Worm (Caenorhabditis elegans) whole organism, mixed stage, embryonic: Measurements from ENCODE around the gene F46B6.2.

Experiments used
- M03D4.4 ChIP-seq: sonication (generic microtip); optimal IDR thresholded peaks from 2 replicates; lab custom pipeline; 2017; ENCODE audit warnings: mild to moderate bottlenecking, missing genetic modification characterization, missing compliant biosample characterization
- bed-3 ChIP-seq: fragments of 200-800 bp; sonication (Bioruptor generic); optimal IDR thresholded peaks from 3 replicates; lab custom pipeline; 2018; ENCODE audit warnings: mild to moderate bottlenecking, missing genetic modification characterization, moderate library complexity, missing compliant biosample characterization
- blmp-1 ChIP-seq: fragments of 150-350 bp; optimal IDR thresholded peaks from 2 replicates; lab custom pipeline; 2014; ENCODE audit warnings: missing biosample characterization, missing genetic modification characterization
- ceh-39 ChIP-seq: fragments of 150-350 bp; optimal IDR thresholded peaks from 2 replicates; lab custom pipeline; 2014; ENCODE audit warnings: missing biosample characterization, missing genetic modification characterization
- ceh-43 ChIP-seq: fragments of 200-800 bp; sonication (Bioruptor generic); optimal IDR thresholded peaks from 2 replicates; lab custom pipeline; 2018; ENCODE audit warnings: mild to moderate bottlenecking, missing genetic modification characterization, moderate library complexity, missing compliant biosample characterization
- ceh-83 ChIP-seq: fragments of 200-800 bp; sonication (Bioruptor generic); optimal IDR thresholded peaks from 2 replicates; lab custom pipeline; 2018; ENCODE audit warnings: mild to moderate bottlenecking, missing genetic modification characterization, missing compliant biosample characterization
- ces-1 ChIP-seq: fragments of 150-350 bp; optimal IDR thresholded peaks from 2 replicates; lab custom pipeline; 2014; ENCODE audit warnings: missing biosample characterization, missing genetic modification reagents, missing genetic modification characterization
- cnd-1 ChIP-seq: fragments of 200-800 bp; sonication (Bioruptor generic); optimal IDR thresholded peaks from 2 replicates; lab custom pipeline; 2018; ENCODE audit warnings: mild to moderate bottlenecking, missing genetic modification characterization, missing compliant biosample characterization
- drap-1 ChIP-seq: fragments of 200-800 bp; sonication (Bioruptor generic); optimal IDR thresholded peaks from 3 replicates; lab custom pipeline; 2018; ENCODE audit warnings: mild to moderate bottlenecking, missing genetic modification characterization, missing compliant biosample characterization
- elt-1 ChIP-seq: sonication (generic microtip); optimal IDR thresholded peaks from 2 replicates; lab custom pipeline; 2017; ENCODE audit warnings: missing genetic modification characterization, mild to moderate bottlenecking, missing compliant biosample characterization, antibody characterized with exemption, moderate library complexity, borderline replicate concordance; ENCODE audit not compliant: insufficient read depth
- elt-3 ChIP-seq: fragments of 150-350 bp; optimal IDR thresholded peaks from 2 replicates; lab custom pipeline; 2014; ENCODE audit warnings: missing biosample characterization, missing genetic modification characterization
- flh-1 ChIP-seq: fragments of 200-800 bp; sonication (Bioruptor generic); optimal IDR thresholded peaks from 2 replicates; lab custom pipeline; 2018; ENCODE audit warnings: mild to moderate bottlenecking, missing genetic modification characterization, moderate library complexity, missing compliant biosample characterization
- ham-2 ChIP-seq: fragments of 200-800 bp; sonication (Bioruptor generic); optimal IDR thresholded peaks from 2 replicates; lab custom pipeline; 2018; ENCODE audit warnings: mild to moderate bottlenecking, missing genetic modification characterization, missing compliant biosample characterization
- hlh-1 ChIP-seq: fragments of 150-350 bp; optimal IDR thresholded peaks from 2 replicates; lab custom pipeline; 2014; ENCODE audit warnings: missing biosample characterization, missing genetic modification reagents, missing genetic modification characterization
- lin-13 ChIP-seq: fragments of 150-350 bp; optimal IDR thresholded peaks from 2 replicates; lab custom pipeline; 2014; ENCODE audit warnings: missing biosample characterization, missing genetic modification characterization
- lin-32 ChIP-seq: fragments of 200-800 bp; sonication (Bioruptor generic); optimal IDR thresholded peaks from 2 replicates; lab custom pipeline; 2018; ENCODE audit warnings: mild to moderate bottlenecking, missing genetic modification characterization, missing compliant biosample characterization
- lsy-2 ChIP-seq: fragments of 150-350 bp; optimal IDR thresholded peaks from 2 replicates; lab custom pipeline; 2014; ENCODE audit warnings: missing biosample characterization, missing genetic modification characterization
- mab-5 ChIP-seq: fragments of 150-350 bp; optimal IDR thresholded peaks from 2 replicates; lab custom pipeline; 2014; ENCODE audit warnings: missing biosample characterization, missing genetic modification characterization
- mep-1 ChIP-seq: fragments of 150-350 bp; optimal IDR thresholded peaks from 2 replicates; lab custom pipeline; 2017; ENCODE audit warnings: missing biosample characterization, missing genetic modification reagents, missing genetic modification characterization, inconsistent platforms
- mls-2 ChIP-seq: sonication (generic microtip); optimal IDR thresholded peaks from 2 replicates; lab custom pipeline; 2016; ENCODE audit warnings: mild to moderate bottlenecking, missing genetic modification characterization, moderate library complexity, missing compliant biosample characterization
- nhr-12 ChIP-seq: fragments of 150-350 bp; optimal IDR thresholded peaks from 2 replicates; lab custom pipeline; 2014; ENCODE audit warnings: missing biosample characterization, missing genetic modification characterization
- nhr-2 ChIP-seq: fragments of 150-350 bp; optimal IDR thresholded peaks from 2 replicates; lab custom pipeline; 2014; ENCODE audit warnings: missing biosample characterization, missing genetic modification characterization
- nhr-237 ChIP-seq: fragments of 150-350 bp; optimal IDR thresholded peaks from 2 replicates; lab custom pipeline; 2014; ENCODE audit warnings: missing biosample characterization, missing genetic modification characterization
- nhr-28 ChIP-seq: fragments of 150-350 bp; optimal IDR thresholded peaks from 2 replicates; lab custom pipeline; 2014; ENCODE audit warnings: missing biosample characterization, missing genetic modification characterization
- nhr-76 ChIP-seq: sonication (generic microtip); optimal IDR thresholded peaks from 2 replicates; lab custom pipeline; 2017; ENCODE audit warnings: missing biosample characterization, missing genetic modification characterization
- pha-4 ChIP-seq: fragments of 150-350 bp; optimal IDR thresholded peaks from 2 replicates; lab custom pipeline; 2018; ENCODE audit warnings: missing biosample characterization, missing genetic modification reagents, missing genetic modification characterization
- sem-2 ChIP-seq: fragments of 200-800 bp; sonication (Bioruptor generic); optimal IDR thresholded peaks from 2 replicates; lab custom pipeline; 2018; ENCODE audit warnings: mild to moderate bottlenecking, missing genetic modification characterization, missing compliant biosample characterization
- snpc-4 ChIP-seq: fragments of 150-350 bp; optimal IDR thresholded peaks from 2 replicates; lab custom pipeline; 2014; ENCODE audit warnings: missing biosample characterization, missing genetic modification characterization
- sptf-1 ChIP-seq: sonication (generic microtip); optimal IDR thresholded peaks from 2 replicates; lab custom pipeline; 2017; ENCODE audit warnings: mild to moderate bottlenecking, missing genetic modification characterization, moderate library complexity, missing compliant biosample characterization
- tbx-8 ChIP-seq: fragments of 200-800 bp; sonication (Bioruptor generic); optimal IDR thresholded peaks from 2 replicates; lab custom pipeline; 2018; ENCODE audit warnings: mild to moderate bottlenecking, missing genetic modification characterization, moderate library complexity, missing compliant biosample characterization
- unc-120 ChIP-seq: sonication (generic microtip); optimal IDR thresholded peaks from 2 replicates; lab custom pipeline; 2017; ENCODE audit warnings: missing genetic modification characterization, missing compliant biosample characterization; ENCODE audit not compliant: poor library complexity, severe bottlenecking
- unc-39 ChIP-seq: fragments of 150-350 bp; optimal IDR thresholded peaks from 2 replicates; lab custom pipeline; 2014; ENCODE audit warnings: missing biosample characterization, missing genetic modification characterization
- unc-62 ChIP-seq: fragments of 150-350 bp; optimal IDR thresholded peaks from 2 replicates; lab custom pipeline; 2014; ENCODE audit warnings: missing biosample characterization, missing genetic modification reagents, missing genetic modification characterization
- zip-8 ChIP-seq: fragments of 150-350 bp; optimal IDR thresholded peaks from 2 replicates; lab custom pipeline; 2014; ENCODE audit warnings: missing biosample characterization, missing genetic modification characterization
- ztf-11 ChIP-seq: fragments of 150-350 bp; optimal IDR thresholded peaks from 2 replicates; lab custom pipeline; 2014; ENCODE audit warnings: missing biosample characterization, missing genetic modification characterization

The F46B6.2 gene

ce11 chrV:9729462-9730162 lies 42.5 kb upstream of the F46B6.2 start, which contains the start of the genes aagr-3 and drap-1:
Gene aagr-3, minus strand, starts transcription at chrV:9729512.
Gene drap-1, plus strand, starts transcription at chrV:9730106.
- TF ChIP-seq nhr-2 (tag; lab: Kevin White, UChicago) = no peak
- no peak for TF ChIP-seq ztf-11 (tag; lab: Kevin White, UChicago)
- peak; percentile 91 for TF ChIP-seq ceh-39 (tag; lab: Kevin White, UChicago)
- TF ChIP-seq nhr-76 (tag; lab: Kevin White, UChicago) = no peak
- no peak for TF ChIP-seq snpc-4
- no peak for TF ChIP-seq sem-2 (GFP tag; lab: Kevin White, UChicago)
- no peak for TF ChIP-seq unc-120 (tag; lab: Kevin White, UChicago)
- TF ChIP-seq ham-2 (GFP tag; lab: Kevin White, UChicago) = no peak
- no peak for TF ChIP-seq sptf-1 (tag; lab: Kevin White, UChicago)
- TF ChIP-seq lsy-2 = peak; percentile 45
- TF ChIP-seq elt-3 (tag; lab: Kevin White, UChicago) = no peak
- no peak for TF ChIP-seq unc-39
- TF ChIP-seq blmp-1 (tag; lab: Kevin White, UChicago) = no peak
- TF ChIP-seq bed-3 (GFP tag; lab: Kevin White, UChicago) = no peak
- no peak for TF ChIP-seq cnd-1
- no peak for TF ChIP-seq lin-13 (tag; lab: Kevin White, UChicago)
- no peak for TF ChIP-seq ceh-83 (GFP tag; lab: Kevin White, UChicago)
- no peak for TF ChIP-seq drap-1 (GFP tag; lab: Kevin White, UChicago)
- no peak for TF ChIP-seq ceh-43
- peak; percentile 58 for TF ChIP-seq ces-1 (GFP tag; lab: Kevin White, UChicago)
- peak; percentile 16 for TF ChIP-seq hlh-1 (tag; lab: Kevin White, UChicago)
- peak; percentile 76 for TF ChIP-seq mep-1 (tag; lab: Kevin White, UChicago)
- no peak for TF ChIP-seq elt-1 (tag; lab: Kevin White, UChicago)
- no peak for TF ChIP-seq M03D4.4 (tag; lab: Kevin White, UChicago)
- no peak for TF ChIP-seq lin-32 (GFP tag; lab: Kevin White, UChicago)
- no peak for TF ChIP-seq tbx-8 (GFP tag; lab: Kevin White, UChicago)
- peak; percentile 73 for TF ChIP-seq pha-4
- no peak for TF ChIP-seq flh-1 (GFP tag; lab: Kevin White, UChicago)
- no peak for TF ChIP-seq zip-8
- TF ChIP-seq, all 35 proteins: peak for 6

ce11 chrV:9730743-9731706 lies 41.1 kb upstream of the F46B6.2 start:
- TF ChIP-seq unc-39 (no peak), unc-120 (tag; lab: Kevin White, UChicago) (peak; percentile 98), mls-2 (tag; lab: Kevin White, UChicago) (peak; percentile 90), drap-1 (GFP tag; lab: Kevin White, UChicago) (no peak), flh-1 (GFP tag; lab: Kevin White, UChicago) (peak; percentile 54), blmp-1 (tag; lab: Kevin White, UChicago) (peak; percentile 11), bed-3 (GFP tag; lab: Kevin White, UChicago) (no peak), ceh-39 (tag; lab: Kevin White, UChicago) (peak; percentile 48), mab-5 (peak; percentile 42), M03D4.4 (tag; lab: Kevin White, UChicago) (peak; percentile 78), lin-32 (GFP tag; lab: Kevin White, UChicago) (peak; percentile 37), nhr-12 (tag; lab: Kevin White, UChicago) (peak; percentile 48), nhr-76 (tag; lab: Kevin White, UChicago) (peak; percentile 32), ham-2 (GFP tag; lab: Kevin White, UChicago) (peak; percentile 97), cnd-1 (peak; percentile 17), nhr-2 (tag; lab: Kevin White, UChicago) (peak; percentile 55), lin-13 (tag; lab: Kevin White, UChicago) (peak; percentile 82), elt-3 (tag; lab: Kevin White, UChicago) (no peak), elt-1 (tag; lab: Kevin White, UChicago) (no peak), nhr-28 (no peak), ztf-11 (tag; lab: Kevin White, UChicago) (peak; percentile 77), sptf-1 (tag; lab: Kevin White, UChicago) (peak; percentile 90), ces-1 (GFP tag; lab: Kevin White, UChicago) (peak; percentile 37), unc-62 (GFP tag; lab: Kevin White, UChicago) (peak; percentile 83), sem-2 (GFP tag; lab: Kevin White, UChicago) (peak; percentile 35), snpc-4 (no peak), hlh-1 (tag; lab: Kevin White, UChicago) (peak; percentile 70), tbx-8 (GFP tag; lab: Kevin White, UChicago) (peak; percentile 55), mep-1 (tag; lab: Kevin White, UChicago) (peak; percentile 38), nhr-237 (tag; lab: Kevin White, UChicago) (peak; percentile 80), lsy-2 (peak; percentile 95), pha-4 (peak; percentile 79), zip-8 (no peak), ceh-43 (peak; percentile 55), ceh-83 (GFP tag; lab: Kevin White, UChicago) (no peak)
